Fruit fly (Drosophila melanogaster): Measurements from ENCODE around the gene CG32797.

- TF ChIP-seq CG1620 (GFP tag; optimal IDR thresholded peaks at IDR 0.05) (no peak), CG12768 (GFP tag; optimal IDR thresholded peaks at IDR 0.05) (no peak), cnc (optimal IDR thresholded peaks at IDR 0.05) (no peak), Mnt (GFP tag; optimal IDR thresholded peaks at IDR 0.05) (no peak)
These were observed 32.3 kb upstream of the CG32797 start for dm6 chrX:2457863-2458458.

All from whole organism, adult.